Worm (Caenorhabditis elegans): ENCODE results near the gene nspb-7.

DNA sequence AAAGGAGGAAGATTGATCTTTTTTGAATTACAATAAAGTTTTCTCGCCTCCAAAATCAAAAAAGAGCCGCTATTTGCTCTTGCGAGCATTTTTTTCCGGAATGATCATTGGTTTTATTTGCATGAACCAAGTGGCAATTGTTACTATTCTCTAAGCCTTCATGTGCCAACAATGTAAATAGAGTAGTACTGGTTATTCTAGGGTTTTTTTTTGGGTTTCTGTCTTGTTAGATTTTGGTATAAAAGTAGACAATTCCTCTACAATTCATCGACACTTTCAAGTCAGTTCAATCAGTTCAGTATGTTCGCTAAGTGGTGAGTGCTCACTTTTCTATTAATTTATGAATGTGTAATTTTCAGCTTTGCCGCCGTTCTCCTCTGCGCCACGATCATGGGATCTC, at the start of gene nspb-7:
- TF ChIP-seq elt-1 (tag; optimal IDR thresholded peaks at IDR 0.05) (no peak), nhr-6 (tag; optimal IDR thresholded peaks at IDR 0.05) (no peak), ztf-4 (tag; optimal IDR thresholded peaks at IDR 0.05) (no peak), lin-39 (tag; optimal IDR thresholded peaks at IDR 0.05) (no peak), ztf-11 (tag; optimal IDR thresholded peaks at IDR 0.05) (no peak), nhr-25 (tag; optimal IDR thresholded peaks at IDR 0.05) (no peak), ama-1 (optimal IDR thresholded peaks at IDR 0.05) (no peak), unc-62 (GFP tag; optimal IDR thresholded peaks at IDR 0.05) (no peak), ZK546.5 (tag; optimal IDR thresholded peaks at IDR 0.05) (no peak), snpc-4 (tag; optimal IDR thresholded peaks at IDR 0.05) (no peak)

Measured in whole organism, L2 larva.